Fruit fly (Drosophila melanogaster) whole organism, pupa: ENCODE results near the gene Atg8b.

Experiments
- CG12605 ChIP-seq: fragments of 200-800 bp; sonication (Bioruptor generic); IDR thresholded peaks from 2 replicates; pipeline ENCODE4 v1.3.6; 2022; ENCODE audit warnings: missing biosample characterization, missing genetic modification characterization
- CG13204 ChIP-seq: fragments of 200-800 bp; sonication (Bioruptor generic); optimal IDR thresholded peaks from 2 replicates; lab custom pipeline; 2018; ENCODE audit warnings: missing biosample characterization, mild to moderate bottlenecking, missing genetic modification characterization, moderate library complexity
- CG14655 ChIP-seq: fragments of 200-800 bp; sonication (Bioruptor generic); optimal IDR thresholded peaks from 3 replicates; lab custom pipeline; 2017; ENCODE audit warnings: mild to moderate bottlenecking, missing biosample characterization, missing genetic modification reagents, missing genetic modification characterization
- CG15710 ChIP-seq: fragments of 200-800 bp; sonication (Bioruptor generic); optimal IDR thresholded peaks from 2 replicates; lab custom pipeline; 2018; ENCODE audit warnings: missing biosample characterization, mild to moderate bottlenecking, missing genetic modification characterization, moderate library complexity
- CG17806 ChIP-seq: fragments of 200-800 bp; sonication (Bioruptor generic); optimal IDR thresholded peaks from 2 replicates; lab custom pipeline; 2018; ENCODE audit warnings: missing biosample characterization, mild to moderate bottlenecking, missing genetic modification characterization, moderate library complexity
- CG32121 ChIP-seq: fragments of 200-800 bp; sonication (Bioruptor generic); IDR thresholded peaks from 2 replicates; pipeline ENCODE4 v1.3.6; 2022; ENCODE audit warnings: missing biosample characterization, missing genetic modification characterization
- CG4496 ChIP-seq: fragments of 200-800 bp; sonication (Bioruptor generic); IDR thresholded peaks from 3 replicates; pipeline ENCODE4 v1.3.6; 2022; ENCODE audit warnings: missing biosample characterization, missing genetic modification characterization
- CG8159 ChIP-seq: fragments of 200-800 bp; sonication (Bioruptor generic); optimal IDR thresholded peaks from 3 replicates; lab custom pipeline; 2018; ENCODE audit warnings: missing biosample characterization, mild to moderate bottlenecking, missing genetic modification characterization, moderate library complexity
- CG9948 ChIP-seq: fragments of 200-800 bp; sonication (Bioruptor generic); optimal IDR thresholded peaks from 2 replicates; lab custom pipeline; 2018; ENCODE audit warnings: missing biosample characterization, mild to moderate bottlenecking, missing genetic modification characterization, moderate library complexity
- D1 ChIP-seq: fragments of 200-800 bp; sonication (Bioruptor generic); optimal IDR thresholded peaks from 2 replicates; lab custom pipeline; 2018; ENCODE audit warnings: missing biosample characterization, mild to moderate bottlenecking, missing genetic modification characterization, moderate library complexity
- EcR ChIP-seq: fragments of 200-800 bp; sonication (Bioruptor generic); optimal IDR thresholded peaks from 3 replicates; lab custom pipeline; 2019; ENCODE audit warnings: missing biosample characterization, missing genetic modification characterization, mild to moderate bottlenecking, moderate library complexity, missing genetic modification reagents
- Ets98B ChIP-seq: fragments of 200-800 bp; sonication (Bioruptor generic); IDR thresholded peaks from 2 replicates; pipeline ENCODE4 v1.3.6; 2022; ENCODE audit warnings: missing biosample characterization, missing genetic modification characterization
- Pif1B ChIP-seq: fragments of 200-800 bp; sonication (Bioruptor generic); optimal IDR thresholded peaks from 3 replicates; lab custom pipeline; 2016; ENCODE audit warnings: missing biosample characterization, missing genetic modification characterization
- gl ChIP-seq: fragments of 200-800 bp; sonication (Bioruptor generic); optimal IDR thresholded peaks from 2 replicates; lab custom pipeline; 2018; ENCODE audit warnings: missing biosample characterization, mild to moderate bottlenecking, missing genetic modification characterization

dm6 chr3R:17707799-17708198 lies 17.1 kb downstream of the Atg8b start:
- TF ChIP-seq Ets98B (GFP tag; lab: Robert Waterston, UW): no peak
- no peak for TF ChIP-seq CG14655 (GFP tag; lab: Kevin White, UChicago)
- TF ChIP-seq CG8159 (tag; lab: Kevin White, UChicago): no peak
- no peak for TF ChIP-seq CG9948 (tag; lab: Kevin White, UChicago)
- no peak for TF ChIP-seq CG12605 (GFP tag; lab: Robert Waterston, UW)
- no peak for TF ChIP-seq CG13204 (GFP tag; lab: Kevin White, UChicago)
- TF ChIP-seq CG32121 (GFP tag; lab: Robert Waterston, UW): no peak
- TF ChIP-seq D1 (tag; lab: Kevin White, UChicago): no peak
- no peak for TF ChIP-seq EcR (GFP tag; lab: Kevin White, UChicago)
- no peak for TF ChIP-seq CG4496 (GFP tag; lab: Robert Waterston, UW)
- no peak for TF ChIP-seq gl (tag; lab: Kevin White, UChicago)
- TF ChIP-seq Pif1B: no peak
- no peak for TF ChIP-seq CG15710 (tag; lab: Kevin White, UChicago)
- TF ChIP-seq CG17806 (tag; lab: Kevin White, UChicago): no peak
